Worm (Caenorhabditis elegans) whole organism, late embryonic: ENCODE measurements around the gene dmd-4.

Experiments used
- ceh-34 ChIP-seq: sonication (generic microtip); optimal IDR thresholded peaks from 2 replicates; lab custom pipeline; 2016; ENCODE audit warnings: mild to moderate bottlenecking, missing genetic modification characterization, missing compliant biosample characterization
- ceh-45 ChIP-seq: fragments of 200-800 bp; sonication (Bioruptor generic); IDR thresholded peaks from 2 replicates; pipeline ENCODE4 v1.3.6; 2022; ENCODE audit warnings: missing genetic modification reagents, missing genetic modification characterization, missing compliant biosample characterization
- hlh-8 ChIP-seq: sonication (generic microtip); optimal IDR thresholded peaks from 2 replicates; lab custom pipeline; 2016; ENCODE audit warnings: missing genotype, missing genetic modification characterization, missing compliant biosample characterization
- nfya-1 ChIP-seq: sonication (generic microtip); optimal IDR thresholded peaks from 2 replicates; lab custom pipeline; 2017; ENCODE audit warnings: missing genetic modification characterization, mild to moderate bottlenecking, missing compliant biosample characterization, antibody characterized with exemption, moderate library complexity
- pha-4 ChIP-seq: fragments of 150-350 bp; optimal IDR thresholded peaks from 2 replicates; lab custom pipeline; 2018; ENCODE audit warnings: missing biosample characterization, missing genetic modification reagents, missing genetic modification characterization
- rnt-1 ChIP-seq: sonication (generic microtip); optimal IDR thresholded peaks from 2 replicates; lab custom pipeline; 2016; ENCODE audit warnings: missing genetic modification characterization, missing compliant biosample characterization
- syd-9 ChIP-seq: sonication (generic microtip); optimal IDR thresholded peaks from 2 replicates; lab custom pipeline; 2016; ENCODE audit warnings: mild to moderate bottlenecking, missing genetic modification characterization, moderate library complexity, missing compliant biosample characterization
- tbx-7 ChIP-seq: sonication (generic microtip); optimal IDR thresholded peaks from 2 replicates; lab custom pipeline; 2016; ENCODE audit warnings: missing genotype, missing genetic modification characterization, missing compliant biosample characterization
- zip-5 ChIP-seq: sonication (generic microtip); optimal IDR thresholded peaks from 2 replicates; lab custom pipeline; 2016; ENCODE audit warnings: missing genetic modification characterization, missing compliant biosample characterization

- TF ChIP-seq rnt-1 (tag; lab: Kevin White, UChicago), result no peak
- TF ChIP-seq ceh-45 (GFP tag; lab: Robert Waterston, UW), result no peak
- TF ChIP-seq nfya-1, result no peak
- TF ChIP-seq hlh-8 (tag; lab: Kevin White, UChicago), result no peak
- TF ChIP-seq syd-9 (tag; lab: Kevin White, UChicago), result no peak
- no peak for TF ChIP-seq zip-5 (tag; lab: Kevin White, UChicago)
- no peak for TF ChIP-seq pha-4 (tag; lab: Kevin White, UChicago)
- TF ChIP-seq tbx-7, result no peak
- TF ChIP-seq ceh-34, result no peak
Observed at ce11 chrX:14872817-14873469, 11.3 kb upstream of the dmd-4 start, which contains the start of gene F31F6.3.
